Fruit fly (Drosophila melanogaster) whole organism, embryonic: ENCODE data around the gene pnr.
A peak's percentile ranks its signal among the peaks of the same experiment; 100 is the strongest.

Experiments used
- Adf1 ChIP-seq: fragments of 200-800 bp; sonication (Bioruptor generic); IDR thresholded peaks from 2 replicates; pipeline ENCODE4 v1.3.6; 2022; ENCODE audit warnings: missing biosample characterization, missing genetic modification characterization
- Atf6 ChIP-seq: fragments of 200-800 bp; sonication (Bioruptor generic); IDR thresholded peaks from 2 replicates; pipeline ENCODE4 v1.3.6; 2022; ENCODE audit warnings: missing biosample characterization, missing genetic modification characterization
- C15 ChIP-seq: fragments of 200-800 bp; sonication (Bioruptor generic); IDR thresholded peaks from 3 replicates; pipeline ENCODE4 v1.3.6; 2022; ENCODE audit warnings: missing biosample characterization, missing genetic modification characterization
- CG10267 ChIP-seq: fragments of 200-800 bp; sonication (Bioruptor generic); optimal IDR thresholded peaks from 2 replicates; lab custom pipeline; 2018; ENCODE audit warnings: missing biosample characterization, mild to moderate bottlenecking, missing genetic modification characterization, moderate library complexity
- CG10565 ChIP-seq: fragments of 200-800 bp; sonication (Bioruptor generic); optimal IDR thresholded peaks from 3 replicates; lab custom pipeline; 2016; ENCODE audit warnings: missing biosample characterization, mild to moderate bottlenecking, missing genetic modification characterization
- CG11723 ChIP-seq: fragments of 200-800 bp; sonication (Bioruptor generic); optimal IDR thresholded peaks from 2 replicates; lab custom pipeline; 2017; ENCODE audit warnings: missing biosample characterization, mild to moderate bottlenecking, missing genetic modification characterization
- CG12104 ChIP-seq: fragments of 200-800 bp; sonication (Bioruptor generic); optimal IDR thresholded peaks from 3 replicates; lab custom pipeline; 2016; ENCODE audit warnings: missing biosample characterization, missing genetic modification characterization
- CG13775 ChIP-seq: fragments of 200-800 bp; sonication (Bioruptor generic); optimal IDR thresholded peaks from 3 replicates; lab custom pipeline; 2017; ENCODE audit warnings: missing biosample characterization, mild to moderate bottlenecking, missing genetic modification characterization
- CG14860 ChIP-seq: fragments of 200-800 bp; sonication (Bioruptor generic); IDR thresholded peaks from 3 replicates; pipeline ENCODE4 v1.3.6; 2022; ENCODE audit warnings: missing biosample characterization, missing genetic modification characterization; ENCODE audit not compliant: partially characterized antibody
- CG16813 ChIP-seq: fragments of 200-800 bp; sonication (Bioruptor generic); IDR thresholded peaks from 3 replicates; pipeline ENCODE4 v1.3.6; 2022; ENCODE audit warnings: missing biosample characterization, missing genetic modification characterization; ENCODE audit not compliant: partially characterized antibody
- CG17385 ChIP-seq: fragments of 200-800 bp; sonication (Bioruptor generic); optimal IDR thresholded peaks from 3 replicates; lab custom pipeline; 2018; ENCODE audit warnings: missing biosample characterization, mild to moderate bottlenecking, missing genetic modification characterization
- CG17912 ChIP-seq: fragments of 200-800 bp; sonication (Bioruptor generic); optimal IDR thresholded peaks from 2 replicates; lab custom pipeline; 2018; ENCODE audit warnings: missing biosample characterization, mild to moderate bottlenecking, missing genetic modification characterization
- CG18011 ChIP-seq: fragments of 200-800 bp; sonication (Bioruptor generic); optimal IDR thresholded peaks from 2 replicates; lab custom pipeline; 2017; ENCODE audit warnings: missing biosample characterization, missing genetic modification characterization, mild to moderate bottlenecking, moderate library complexity, missing genotype
- CG2875 ChIP-seq: fragments of 200-800 bp; sonication (Bioruptor generic); optimal IDR thresholded peaks from 2 replicates; lab custom pipeline; 2017; ENCODE audit warnings: missing biosample characterization, mild to moderate bottlenecking, missing genetic modification characterization, missing genetic modification reagents
- CG4328 ChIP-seq: fragments of 200-800 bp; sonication (Bioruptor generic); optimal IDR thresholded peaks from 3 replicates; lab custom pipeline; 2017; ENCODE audit warnings: missing biosample characterization, missing genetic modification reagents, missing genetic modification characterization
- CG4854 ChIP-seq: fragments of 200-800 bp; sonication (Bioruptor generic); optimal IDR thresholded peaks from 2 replicates; lab custom pipeline; 2016; ENCODE audit warnings: missing biosample characterization, missing genetic modification characterization, inconsistent platforms
- CG6254 ChIP-seq: fragments of 200-800 bp; sonication (Bioruptor generic); optimal IDR thresholded peaks from 3 replicates; lab custom pipeline; 2017; ENCODE audit warnings: mild to moderate bottlenecking, missing biosample characterization, missing genetic modification reagents, missing genetic modification characterization
- CG7963 ChIP-seq: fragments of 200-800 bp; sonication (Bioruptor generic); IDR thresholded peaks from 3 replicates; pipeline ENCODE4 v1.3.6; 2022; ENCODE audit warnings: missing biosample characterization, missing genetic modification characterization; ENCODE audit not compliant: partially characterized antibody
- CG9932 ChIP-seq: fragments of 200-800 bp; sonication (Bioruptor generic); IDR thresholded peaks from 2 replicates; pipeline ENCODE4 v1.3.6; 2022; ENCODE audit warnings: missing biosample characterization, missing genetic modification characterization
- CHES-1-like ChIP-seq: fragments of 200-800 bp; sonication (Bioruptor generic); optimal IDR thresholded peaks from 2 replicates; lab custom pipeline; 2016; ENCODE audit warnings: missing biosample characterization, missing genetic modification characterization
- Camta ChIP-seq: fragments of 200-800 bp; sonication (Bioruptor generic); optimal IDR thresholded peaks from 2 replicates; lab custom pipeline; 2016; ENCODE audit warnings: missing biosample characterization, missing genetic modification characterization
- D19A ChIP-seq: fragments of 200-800 bp; optimal IDR thresholded peaks from 3 replicates; lab custom pipeline; 2019; ENCODE audit warnings: missing biosample characterization, mild to moderate bottlenecking, missing genetic modification characterization, moderate library complexity
- Dbx ChIP-seq: fragments of 200-800 bp; sonication (Bioruptor generic); IDR thresholded peaks from 3 replicates; pipeline ENCODE4 v1.3.6; 2022; ENCODE audit warnings: missing biosample characterization, missing genetic modification characterization
- Dip3 ChIP-seq: fragments of 200-800 bp; sonication (Bioruptor generic); optimal IDR thresholded peaks from 3 replicates; lab custom pipeline; 2016; ENCODE audit warnings: missing biosample characterization, missing genetic modification characterization
- Doc2 ChIP-seq: fragments of 200-800 bp; sonication (Bioruptor generic); IDR thresholded peaks from 2 replicates; pipeline ENCODE4 v1.3.6; 2022; ENCODE audit warnings: missing biosample characterization, missing genetic modification characterization
- E2f1 ChIP-seq: fragments of 200-800 bp; sonication (Bioruptor generic); IDR thresholded peaks from 2 replicates; pipeline ENCODE4 v1.3.6; 2022; ENCODE audit warnings: missing biosample characterization, missing genetic modification characterization
- Elba2 ChIP-seq: fragments of 200-800 bp; sonication (Bioruptor generic); optimal IDR thresholded peaks from 3 replicates; lab custom pipeline; 2016; ENCODE audit warnings: missing biosample characterization, missing genetic modification characterization
- Hsf ChIP-seq: fragments of 200-800 bp; sonication (Bioruptor generic); optimal IDR thresholded peaks from 3 replicates; lab custom pipeline; 2016; ENCODE audit warnings: missing biosample characterization, missing genetic modification characterization
- Lim3 ChIP-seq: fragments of 200-800 bp; sonication (Bioruptor generic); IDR thresholded peaks from 2 replicates; pipeline ENCODE4 v1.3.6; 2022; ENCODE audit warnings: missing biosample characterization, missing genetic modification characterization
- MBD-R2 ChIP-seq: fragments of 200-800 bp; sonication (Bioruptor generic); IDR thresholded peaks from 2 replicates; pipeline ENCODE4 v1.3.6; 2022; ENCODE audit warnings: missing biosample characterization, missing genetic modification characterization
- MESR4 ChIP-seq: fragments of 200-800 bp; sonication (Bioruptor generic); optimal IDR thresholded peaks from 2 replicates; lab custom pipeline; 2018; ENCODE audit warnings: missing biosample characterization, mild to moderate bottlenecking, missing genetic modification characterization, moderate library complexity
- Neu2 ChIP-seq: fragments of 200-800 bp; sonication (Bioruptor generic); optimal IDR thresholded peaks from 3 replicates; lab custom pipeline; 2016; ENCODE audit warnings: missing biosample characterization, missing genetic modification characterization, borderline replicate concordance
- PHDP ChIP-seq: fragments of 200-800 bp; sonication (Bioruptor generic); optimal IDR thresholded peaks from 3 replicates; lab custom pipeline; 2018; ENCODE audit warnings: missing biosample characterization, mild to moderate bottlenecking, missing genetic modification characterization, moderate library complexity
- Ssrp ChIP-seq: fragments of 200-800 bp; sonication (Bioruptor generic); optimal IDR thresholded peaks from 2 replicates; lab custom pipeline; 2018; ENCODE audit warnings: missing biosample characterization, mild to moderate bottlenecking, missing genetic modification characterization, moderate library complexity
- Stat92E ChIP-seq, 3 experiments: fragments of >200 bp in 2 of 3; fragments of 200-800 bp in 1 of 3; sonication (Bioruptor generic) in 1 of 3; optimal IDR thresholded peaks; 2 replicates each; lab custom pipeline; 2017 to 2019; ENCODE audit warnings: missing biosample characterization in 3 of 3, missing genetic modification characterization in 3 of 3, mild to moderate bottlenecking in 1 of 3, moderate library complexity in 1 of 3
- chm ChIP-seq: fragments of 200-800 bp; sonication (Bioruptor generic); IDR thresholded peaks from 2 replicates; pipeline ENCODE4 v1.3.6; 2022; ENCODE audit warnings: missing biosample characterization, missing genetic modification characterization
- dpn ChIP-seq, 2 experiments: fragments of 200-800 bp; sonication (Bioruptor generic); optimal IDR thresholded peaks; 3 replicates each; lab custom pipeline; 2016; ENCODE audit warnings: missing biosample characterization in 2 of 2, missing genetic modification characterization in 2 of 2
- esg ChIP-seq: fragments of 200-800 bp; sonication (Bioruptor generic); conservative IDR thresholded peaks from 2 replicates; pipeline ENCODE4 v1.3.6; 2022; ENCODE audit warnings: missing biosample characterization, missing genetic modification characterization
- fd64A ChIP-seq: fragments of 200-800 bp; sonication (Bioruptor generic); optimal IDR thresholded peaks from 3 replicates; lab custom pipeline; 2018; ENCODE audit warnings: missing biosample characterization, mild to moderate bottlenecking, missing genetic modification characterization
- gcm2 ChIP-seq: fragments of 200-800 bp; sonication (Bioruptor generic); optimal IDR thresholded peaks from 2 replicates; lab custom pipeline; 2016; ENCODE audit warnings: missing biosample characterization, missing genetic modification characterization
- gro ChIP-seq: fragments of 200-800 bp; sonication (Bioruptor generic); optimal IDR thresholded peaks from 2 replicates; lab custom pipeline; 2016; ENCODE audit warnings: missing biosample characterization, missing genetic modification characterization
- h ChIP-seq: fragments of >200 bp; optimal IDR thresholded peaks from 2 replicates; lab custom pipeline; 2017
- lilli ChIP-seq: fragments of 200-800 bp; sonication (Bioruptor generic); optimal IDR thresholded peaks from 3 replicates; lab custom pipeline; 2016; ENCODE audit warnings: missing biosample characterization, missing genetic modification characterization
- nerfin-1 ChIP-seq: fragments of 200-800 bp; sonication (Bioruptor generic); optimal IDR thresholded peaks from 3 replicates; lab custom pipeline; 2019; ENCODE audit warnings: missing biosample characterization, mild to moderate bottlenecking, missing genetic modification characterization, moderate library complexity
- pros ChIP-seq: fragments of 200-800 bp; sonication (Bioruptor generic); optimal IDR thresholded peaks from 3 replicates; lab custom pipeline; 2019; ENCODE audit warnings: missing biosample characterization, mild to moderate bottlenecking, missing genetic modification characterization, moderate library complexity
- repo ChIP-seq: fragments of 200-800 bp; sonication (Bioruptor generic); optimal IDR thresholded peaks from 2 replicates; lab custom pipeline; 2016; ENCODE audit warnings: missing biosample characterization, missing genetic modification characterization
- slbo ChIP-seq: fragments of 200-800 bp; sonication (Bioruptor generic); IDR thresholded peaks from 2 replicates; pipeline ENCODE4 v1.3.6; 2022; ENCODE audit warnings: missing biosample characterization, missing genetic modification characterization
- sqz ChIP-seq: fragments of 200-800 bp; sonication (Bioruptor generic); optimal IDR thresholded peaks from 3 replicates; lab custom pipeline; 2018; ENCODE audit warnings: missing biosample characterization, mild to moderate bottlenecking, missing genetic modification characterization
- unpg ChIP-seq: fragments of 200-800 bp; sonication (Bioruptor generic); optimal IDR thresholded peaks from 3 replicates; lab custom pipeline; 2018; ENCODE audit warnings: missing biosample characterization, mild to moderate bottlenecking, missing genetic modification characterization, moderate library complexity

The pnr gene

DNA sequence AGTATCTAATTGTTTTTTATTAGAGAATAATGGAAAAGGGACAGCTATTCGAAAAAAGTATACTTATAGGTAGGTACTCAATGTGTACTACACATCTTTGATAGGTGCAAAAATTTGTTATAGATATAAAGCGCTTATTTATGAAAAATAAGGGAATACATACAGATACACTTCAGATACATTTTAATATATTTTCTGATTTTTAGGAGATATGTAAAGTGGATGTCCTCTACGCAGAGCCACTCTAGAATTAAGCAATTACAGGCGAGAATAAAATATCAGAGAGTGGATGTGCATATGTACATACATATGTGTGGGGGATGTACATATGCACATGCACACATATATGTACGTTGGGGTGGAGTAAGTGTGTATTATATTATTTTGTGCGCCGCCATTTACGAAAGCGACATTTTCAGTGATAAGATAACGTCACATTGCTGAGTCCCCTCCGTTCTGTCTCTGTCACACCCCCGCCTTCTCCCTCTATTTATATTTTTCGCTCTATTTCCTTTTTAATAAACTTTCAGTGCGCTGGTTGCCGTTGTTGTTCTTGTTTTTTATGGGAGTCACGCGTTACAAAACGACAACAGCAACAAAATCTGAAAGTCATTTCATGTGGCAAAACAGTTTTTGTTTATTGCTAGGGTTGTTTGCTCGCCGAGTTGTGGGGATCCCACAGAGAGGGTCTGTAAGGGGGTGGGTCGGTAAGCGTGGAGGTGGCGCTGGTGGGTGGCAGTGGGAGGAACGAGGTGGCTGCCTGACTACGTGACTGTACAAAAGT is 21.0 kb upstream of the pnr start (continued):
- TF ChIP-seq slbo (GFP tag; lab: Robert Waterston, UW) (no peak), gro (GFP tag; lab: Kevin White, UChicago) (peak; percentile 55), PHDP (tag; lab: Kevin White, UChicago) (no peak), repo (no peak), Dbx (0 out of 3 replicates have a peak, but pooled peaks have one; percentile 7), Atf6 (GFP tag; lab: Robert Waterston, UW) (peak; percentile 39; the same call in 1 of the 2 replicates), esg (GFP tag; lab: Robert Waterston, UW) (no peak), Doc2 (no peak), Elba2 (GFP tag; lab: Kevin White, UChicago) (no peak), C15 (GFP tag; lab: Robert Waterston, UW) (no peak), CG6254 (peak; percentile 4), CHES-1-like (GFP tag; lab: Kevin White, UChicago) (no peak), unpg (no peak), CG16813 (no peak), MESR4 (GFP tag; lab: Kevin White, UChicago) (no peak), Hsf (GFP tag; lab: Kevin White, UChicago) (no peak), sqz (GFP tag; lab: Kevin White, UChicago) (peak; percentile 7), CG4328 (peak; percentile 54), CG7963 (GFP tag; lab: Robert Waterston, UW) (no peak), lilli (no peak), CG10565 (GFP tag; lab: Kevin White, UChicago) (no peak), pros (peak; percentile 15), Stat92E (GFP tag; optimal IDR thresholded peaks at IDR 0.05; lab: Kevin White, UChicago) (no peak), Dip3 (GFP tag; lab: Kevin White, UChicago) (no peak), CG4854 (no peak), CG17912 (GFP tag; lab: Kevin White, UChicago) (peak; percentile 57), CG14860 (GFP tag; lab: Robert Waterston, UW) (no peak), CG13775 (GFP tag; lab: Kevin White, UChicago) (no peak), E2f1 (GFP tag; lab: Robert Waterston, UW) (no peak), CG10267 (tag; lab: Kevin White, UChicago) (no peak), CG12104 (GFP tag; lab: Kevin White, UChicago) (no peak), chm (GFP tag; lab: Robert Waterston, UW) (no peak), Neu2 (GFP tag; lab: Kevin White, UChicago) (no peak), nerfin-1 (tag; lab: Kevin White, UChicago) (no peak), fd64A (GFP tag; lab: Kevin White, UChicago) (peak; percentile 6), CG18011 (GFP tag; lab: Kevin White, UChicago) (no peak), D19A (tag; lab: Kevin White, UChicago) (no peak), Ssrp (no peak), gcm2 (peak; percentile 8), Lim3 (GFP tag; lab: Robert Waterston, UW) (no peak), CG17385 (GFP tag; lab: Kevin White, UChicago) (peak; percentile 10), CG11723 (GFP tag; lab: Kevin White, UChicago) (no peak), CG9932 (GFP tag; lab: Robert Waterston, UW) (no peak), Camta (no peak), dpn (GFP tag; optimal IDR thresholded peaks at IDR 0.05; lab: Kevin White, UChicago) (no peak), CG2875 (GFP tag; lab: Kevin White, UChicago) (no peak), MBD-R2 (GFP tag; lab: Robert Waterston, UW) (peak; percentile 25; the same call in 1 of the 2 replicates), h (no peak), Adf1 (GFP tag; lab: Robert Waterston, UW) (peak; percentile 16; the same call in 1 of the 2 replicates)
